Fruit fly (Drosophila melanogaster): Measurements from ENCODE around the gene Ssdp.
A peak's percentile ranks its signal among the peaks of the same experiment; 100 is the strongest.

DNA sequence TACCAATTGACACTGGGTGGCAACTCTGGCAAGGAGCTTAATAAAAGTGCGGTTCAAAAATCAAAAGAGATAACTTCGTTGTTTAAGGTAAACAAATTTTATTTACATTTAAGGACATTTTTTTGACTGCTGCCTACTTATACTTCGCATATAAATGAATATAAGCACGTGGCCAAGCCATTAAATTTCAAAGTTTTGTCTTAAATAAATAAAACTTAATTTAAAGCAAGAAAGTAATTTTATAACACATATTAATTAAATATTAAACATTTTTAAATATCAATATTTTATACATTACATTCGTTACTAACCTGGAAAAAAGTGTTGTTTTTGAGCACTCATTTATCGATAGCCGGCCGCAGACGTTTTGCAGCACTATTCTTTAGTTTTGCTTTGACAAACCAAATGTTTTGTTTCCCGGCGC is 10.7 kb downstream of the Ssdp start, which contains the start of the genes CG12321 and MED17:
- TF ChIP-seq Pif1A (GFP tag; optimal IDR thresholded peaks at IDR 0.05) (no peak), CG15710 (tag; optimal IDR thresholded peaks at IDR 0.05) (peak; percentile 85), rn (GFP tag; IDR thresholded peaks at IDR 0.05) (peak; percentile 63), Ets98B (GFP tag; IDR thresholded peaks at IDR 0.05) (peak; percentile 82), CG8159 (tag; optimal IDR thresholded peaks at IDR 0.05) (peak; percentile 84), CG13204 (GFP tag; optimal IDR thresholded peaks at IDR 0.05) (no peak), CG10348 (GFP tag; IDR thresholded peaks at IDR 0.05) (peak; percentile 69; the same call in 1 of the 2 replicates), EcR (GFP tag; optimal IDR thresholded peaks at IDR 0.05) (no peak), CG12605 (GFP tag; IDR thresholded peaks at IDR 0.05) (peak; percentile 61), Pif1B (GFP tag; optimal IDR thresholded peaks at IDR 0.05) (peak; percentile 32), CG17806 (tag; optimal IDR thresholded peaks at IDR 0.05) (peak; percentile 84), D1 (tag; optimal IDR thresholded peaks at IDR 0.05) (no peak), CG34367 (tag; optimal IDR thresholded peaks at IDR 0.05) (peak; percentile 62)
